Worm (Caenorhabditis elegans) whole organism, mixed stage, embryonic: ENCODE data around the gene taap-1.

Experiments used
- ceh-83 ChIP-seq: fragments of 200-800 bp; sonication (Bioruptor generic); optimal IDR thresholded peaks from 2 replicates; lab custom pipeline; 2018; ENCODE audit warnings: mild to moderate bottlenecking, missing genetic modification characterization, missing compliant biosample characterization
- elt-3 ChIP-seq: fragments of 150-350 bp; optimal IDR thresholded peaks from 2 replicates; lab custom pipeline; 2014; ENCODE audit warnings: missing biosample characterization, missing genetic modification characterization
- hlh-1 ChIP-seq: fragments of 150-350 bp; optimal IDR thresholded peaks from 2 replicates; lab custom pipeline; 2014; ENCODE audit warnings: missing biosample characterization, missing genetic modification reagents, missing genetic modification characterization
- lsy-2 ChIP-seq: fragments of 150-350 bp; optimal IDR thresholded peaks from 2 replicates; lab custom pipeline; 2014; ENCODE audit warnings: missing biosample characterization, missing genetic modification characterization
- mep-1 ChIP-seq: fragments of 150-350 bp; optimal IDR thresholded peaks from 2 replicates; lab custom pipeline; 2017; ENCODE audit warnings: missing biosample characterization, missing genetic modification reagents, missing genetic modification characterization, inconsistent platforms
- unc-62 ChIP-seq: fragments of 150-350 bp; optimal IDR thresholded peaks from 2 replicates; lab custom pipeline; 2014; ENCODE audit warnings: missing biosample characterization, missing genetic modification reagents, missing genetic modification characterization

DNA sequence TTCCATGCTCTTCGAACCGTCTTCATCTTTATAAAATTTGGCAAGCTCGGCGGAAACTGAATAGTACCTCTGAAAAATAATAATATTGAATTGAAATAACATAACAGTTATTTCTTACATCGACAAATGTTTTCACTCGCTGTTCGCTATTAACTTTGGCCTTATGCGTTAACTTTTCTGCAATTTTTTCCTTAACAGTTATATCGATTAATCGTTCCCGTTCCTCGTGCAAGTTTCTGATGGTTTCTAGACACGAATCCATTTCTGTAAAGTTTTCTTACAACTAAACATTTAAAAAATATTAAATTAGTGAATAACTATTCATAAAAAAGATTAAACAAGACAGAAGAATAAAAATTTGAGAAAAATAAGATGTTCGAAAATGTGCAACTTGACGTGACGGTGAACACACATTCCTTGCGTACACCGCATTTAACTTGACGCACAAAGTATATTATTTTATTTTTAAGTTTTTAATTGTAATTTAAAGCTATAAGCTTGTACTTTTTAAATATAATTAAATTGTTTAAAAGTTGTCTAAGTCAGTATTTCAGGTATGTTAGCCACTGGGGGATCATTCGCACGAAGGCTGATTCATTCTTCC lies 41.6 kb upstream of the taap-1 start, which contains the start of the genes prp-9 and mrps-18B:
- TF ChIP-seq lsy-2 (tag; lab: Kevin White, UChicago) (peak; percentile 30), ceh-83 (GFP tag; lab: Kevin White, UChicago) (no peak), unc-62 (GFP tag; lab: Kevin White, UChicago) (no peak), hlh-1 (tag; lab: Kevin White, UChicago) (no peak), elt-3 (tag; lab: Kevin White, UChicago) (no peak), mep-1 (tag; lab: Kevin White, UChicago) (no peak)
